Fruit fly (Drosophila melanogaster): ENCODE measurements around the gene Mtp.

The Mtp gene

dm6 chr2L:20907995-20908654 is 14.6 kb downstream of the Mtp start:
- TF ChIP-seq Smox (GFP tag; optimal IDR thresholded peaks at IDR 0.05) (no peak), Eip93F (GFP tag; optimal IDR thresholded peaks at IDR 0.05) (no peak), CG9139 (GFP tag; optimal IDR thresholded peaks at IDR 0.05) (no peak), eg (GFP tag; IDR thresholded peaks at IDR 0.05) (peak; percentile 37; the same call in 1 of the 3 replicates), Blimp-1 (GFP tag; optimal IDR thresholded peaks at IDR 0.05) (peak; percentile 76), Sox14 (GFP tag; optimal IDR thresholded peaks at IDR 0.05) (no peak), Eip78C (GFP tag) (peak; percentile 41), CG6854 (GFP tag; optimal IDR thresholded peaks at IDR 0.05) (peak; percentile 55)

- no peak for TF ChIP-seq vri (GFP tag; optimal IDR thresholded peaks at IDR 0.05)
- no peak for TF ChIP-seq acj6 (GFP tag; optimal IDR thresholded peaks at IDR 0.05)
- TF ChIP-seq net (GFP tag; optimal IDR thresholded peaks at IDR 0.05), result no peak
- TF ChIP-seq Ets21C (GFP tag; optimal IDR thresholded peaks at IDR 0.05), result no peak
- TF ChIP-seq CG10631 (GFP tag; optimal IDR thresholded peaks at IDR 0.05), result no peak
- TF ChIP-seq CG6854 (GFP tag; optimal IDR thresholded peaks at IDR 0.05), result no peak
- TF ChIP-seq pdm3 (GFP tag; optimal IDR thresholded peaks at IDR 0.05), result no peak
- TF ChIP-seq ss (GFP tag; optimal IDR thresholded peaks at IDR 0.05), result no peak
- no peak for TF ChIP-seq CG8119 (GFP tag; IDR thresholded peaks at IDR 0.05)
- no peak for TF ChIP-seq Smox (GFP tag; optimal IDR thresholded peaks at IDR 0.05)
- TF ChIP-seq CG7368 (GFP tag; optimal IDR thresholded peaks at IDR 0.05), result no peak
- no peak for TF ChIP-seq CG8319 (GFP tag; optimal IDR thresholded peaks at IDR 0.05)
- TF ChIP-seq Hr4 (GFP tag; optimal IDR thresholded peaks at IDR 0.05), result no peak
Measured at dm6 chr2L:20905025-20905424, 17.7 kb downstream of the Mtp start.

DNA sequence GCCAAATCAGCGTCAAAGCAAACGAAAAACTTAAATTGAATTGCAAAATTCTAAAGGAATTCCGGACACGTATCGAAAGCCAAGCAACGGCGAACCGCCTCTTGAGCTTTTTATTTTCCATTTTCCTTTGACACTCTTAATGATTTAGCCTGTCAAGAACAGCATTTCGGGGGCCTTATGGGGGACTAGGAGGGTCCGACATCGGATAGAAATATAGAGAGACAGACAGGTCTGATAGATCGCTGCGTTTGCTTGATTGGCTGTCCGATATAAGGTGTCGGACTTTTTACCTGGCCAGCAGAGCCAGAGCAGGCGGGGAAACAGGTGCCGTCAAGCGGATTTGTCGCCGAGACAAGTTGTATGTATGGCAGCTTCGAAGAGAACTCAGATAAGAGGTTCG is 18.3 kb downstream of the Mtp start:
- TF ChIP-seq OdsH (GFP tag; optimal IDR thresholded peaks at IDR 0.05) (no peak), Gug (GFP tag; IDR thresholded peaks at IDR 0.05) (no peak), CG34406 (GFP tag; optimal IDR thresholded peaks at IDR 0.05) (no peak), CG32006 (GFP tag; optimal IDR thresholded peaks at IDR 0.05) (no peak), ss (GFP tag; optimal IDR thresholded peaks at IDR 0.05) (no peak), svp (GFP tag) (no peak), Hr4 (GFP tag; optimal IDR thresholded peaks at IDR 0.05) (no peak), Ets96B (tag; optimal IDR thresholded peaks at IDR 0.05) (no peak), CG10631 (GFP tag; optimal IDR thresholded peaks at IDR 0.05) (no peak), CG6792 (GFP tag; optimal IDR thresholded peaks at IDR 0.05) (no peak), CG4318 (GFP tag; optimal IDR thresholded peaks at IDR 0.05) (no peak), topi (GFP tag; optimal IDR thresholded peaks at IDR 0.05) (no peak)

- TF ChIP-seq fd59A (GFP tag; optimal IDR thresholded peaks at IDR 0.05) (no peak), lz (GFP tag; optimal IDR thresholded peaks at IDR 0.05) (no peak), CG6163 (GFP tag; IDR thresholded peaks at IDR 0.05) (no peak)
Measured at dm6 chr2L:20898478-20899075, 24.1 kb downstream of the Mtp start.

dm6 chr2L:20896681-20897341 is 25.9 kb downstream of the Mtp start:
- TF ChIP-seq Eip78C (GFP tag) (peak; percentile 13), fkh (GFP tag; optimal IDR thresholded peaks at IDR 0.05) (peak; percentile 76), Ets21C (GFP tag; optimal IDR thresholded peaks at IDR 0.05) (no peak)

All from whole organism, prepupa.